Fruit fly (Drosophila melanogaster): ENCODE measurements around the gene shd.

DNA sequence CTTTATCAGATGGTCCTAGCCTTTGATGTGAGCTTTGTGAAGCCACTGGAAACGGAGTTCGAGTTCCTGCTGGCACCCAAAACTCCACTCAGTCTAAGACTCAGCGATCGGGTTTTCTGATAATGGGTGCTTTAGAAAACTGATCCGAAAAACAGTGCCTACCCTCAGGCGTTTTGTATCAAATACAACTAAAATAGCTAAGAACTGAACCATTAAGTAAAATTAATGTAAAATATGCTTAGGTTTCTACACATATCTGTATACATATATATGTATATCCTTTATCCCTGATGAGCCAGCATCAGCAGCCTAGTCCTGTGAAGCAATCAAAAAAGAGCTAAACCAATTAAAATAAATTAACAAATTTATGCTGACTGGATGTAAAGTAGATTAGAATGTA is 7.2 kb downstream of the shd start:
- TF ChIP-seq CTCF (optimal IDR thresholded peaks at IDR 0.05) (peak; percentile 34 to 69), CG8478 (optimal IDR thresholded peaks at IDR 0.05) (no peak)

Measured in S2 (cell line).